Fruit fly (Drosophila melanogaster): Measurements from ENCODE around the gene Eip75B.

dm6 chr3L:18014290-18014689 lies 50.2 kb downstream of the Eip75B start:
- TF ChIP-seq CG8478 (optimal IDR thresholded peaks at IDR 0.05) (no peak), CTCF (optimal IDR thresholded peaks at IDR 0.05) (no peak)
